Worm (Caenorhabditis elegans): ENCODE data around the gene qdpr-1.

- TF ChIP-seq flt-1 (GFP tag; IDR thresholded peaks at IDR 0.05) (no peak), ama-1 (optimal IDR thresholded peaks at IDR 0.05) (no peak), ceh-13 (GFP tag; optimal IDR thresholded peaks at IDR 0.05) (no peak), tbx-37 (GFP tag; conservative IDR thresholded peaks at IDR 0.05) (no peak), hnd-1 (tag; optimal IDR thresholded peaks at IDR 0.05) (no peak)
Measured at ce11 chrIII:13393647-13394046, at the start of gene qdpr-1.
